Fruit fly (Drosophila melanogaster): ENCODE measurements around the gene CG3702.

Gene CG3702

dm6 chr2L:4241513-4241912, 14.6 kb upstream of the CG3702 start:
- no peak for TF ChIP-seq rgr (GFP tag; optimal IDR thresholded peaks at IDR 0.05)
- no peak for TF ChIP-seq woc (GFP tag; optimal IDR thresholded peaks at IDR 0.05)
- TF ChIP-seq HLH106 (tag; optimal IDR thresholded peaks at IDR 0.05), result no peak
- TF ChIP-seq dsf (GFP tag; optimal IDR thresholded peaks at IDR 0.05; ENCODE audit: borderline replicate concordance), result no peak
- TF ChIP-seq jim (GFP tag; optimal IDR thresholded peaks at IDR 0.05), result no peak

dm6 chr2L:4230562-4230961, 3.7 kb upstream of the CG3702 start:
- TF ChIP-seq Hr78 (GFP tag; optimal IDR thresholded peaks at IDR 0.05) (no peak), psq (GFP tag; optimal IDR thresholded peaks at IDR 0.05) (no peak), Myc (optimal IDR thresholded peaks at IDR 0.05) (no peak), pan (optimal IDR thresholded peaks at IDR 0.05) (no peak), rgr (GFP tag; optimal IDR thresholded peaks at IDR 0.05) (no peak), foxo (GFP tag; optimal IDR thresholded peaks at IDR 0.05) (no peak), Jra (GFP tag; optimal IDR thresholded peaks at IDR 0.05) (no peak), fru (GFP tag; optimal IDR thresholded peaks at IDR 0.05) (no peak), Hr83 (GFP tag; optimal IDR thresholded peaks at IDR 0.05; ENCODE audit: poor library complexity, severe bottlenecking) (no peak), dmrt93B (GFP tag; optimal IDR thresholded peaks at IDR 0.05) (no peak), OdsH (GFP tag; optimal IDR thresholded peaks at IDR 0.05) (no peak), CG32264 (GFP tag; optimal IDR thresholded peaks at IDR 0.05) (no peak), HLH106 (tag; optimal IDR thresholded peaks at IDR 0.05) (no peak), brk (GFP tag; optimal IDR thresholded peaks at IDR 0.05) (no peak), ey (GFP tag; optimal IDR thresholded peaks at IDR 0.05) (no peak), Vsx2 (GFP tag; optimal IDR thresholded peaks at IDR 0.05; ENCODE audit: partially characterized antibody) (no peak), br (GFP tag; optimal IDR thresholded peaks at IDR 0.05) (no peak), Hnf4 (GFP tag; optimal IDR thresholded peaks at IDR 0.05) (no peak), dsf (GFP tag; optimal IDR thresholded peaks at IDR 0.05; ENCODE audit: borderline replicate concordance) (no peak), CG9705 (GFP tag; optimal IDR thresholded peaks at IDR 0.05) (no peak)

dm6 chr2L:4227546-4227945, 649 bp upstream of the CG3702 start, which contains the start of gene RpL40:
TSS of gene RpL40 (plus strand) at chr2L:4227699.
- TF ChIP-seq sage (GFP tag; optimal IDR thresholded peaks at IDR 0.05), result no peak
- TF ChIP-seq psq (GFP tag; optimal IDR thresholded peaks at IDR 0.05), result peak; percentile 3
- TF ChIP-seq N (GFP tag; optimal IDR thresholded peaks at IDR 0.05), result peak; percentile 7

- TF ChIP-seq brk (GFP tag; optimal IDR thresholded peaks at IDR 0.05), result no peak
- no peak for TF ChIP-seq tai (GFP tag; optimal IDR thresholded peaks at IDR 0.05)
- no peak for TF ChIP-seq dsf (GFP tag; optimal IDR thresholded peaks at IDR 0.05; ENCODE audit: borderline replicate concordance)
- TF ChIP-seq sv (GFP tag; optimal IDR thresholded peaks at IDR 0.05), result peak; percentile 25
- TF ChIP-seq Rel (GFP tag; optimal IDR thresholded peaks at IDR 0.05), result no peak
- TF ChIP-seq Rel (tag; optimal IDR thresholded peaks at IDR 0.05), result no peak
- TF ChIP-seq ey (GFP tag; optimal IDR thresholded peaks at IDR 0.05), result peak; percentile 43
- no peak for TF ChIP-seq usp (GFP tag; optimal IDR thresholded peaks at IDR 0.05)
- TF ChIP-seq OdsH (GFP tag; optimal IDR thresholded peaks at IDR 0.05), result peak; percentile 34
- TF ChIP-seq fru (GFP tag; optimal IDR thresholded peaks at IDR 0.05), result peak; percentile 60
- TF ChIP-seq Hnf4 (GFP tag; optimal IDR thresholded peaks at IDR 0.05), result peak; percentile 84
- TF ChIP-seq rgr (GFP tag; optimal IDR thresholded peaks at IDR 0.05), result peak; percentile 46
- peak; percentile 31 for TF ChIP-seq HLH106 (tag; optimal IDR thresholded peaks at IDR 0.05)
- TF ChIP-seq Hr78 (GFP tag; optimal IDR thresholded peaks at IDR 0.05), result no peak
- peak; percentile 32 for TF ChIP-seq Hr83 (GFP tag; optimal IDR thresholded peaks at IDR 0.05; ENCODE audit: poor library complexity, severe bottlenecking)
- TF ChIP-seq pan (optimal IDR thresholded peaks at IDR 0.05), result no peak
- TF ChIP-seq Mio (GFP tag; optimal IDR thresholded peaks at IDR 0.05), result no peak
- TF ChIP-seq N (GFP tag; optimal IDR thresholded peaks at IDR 0.05), result no peak
- peak; percentile 29 for TF ChIP-seq Myc (optimal IDR thresholded peaks at IDR 0.05)
- no peak for TF ChIP-seq dmrt93B (GFP tag; optimal IDR thresholded peaks at IDR 0.05)
- peak; percentile 30 for TF ChIP-seq h (GFP tag; optimal IDR thresholded peaks at IDR 0.05)
- TF ChIP-seq dl (GFP tag; optimal IDR thresholded peaks at IDR 0.05; ENCODE audit: insufficient read depth in 1 of 2, partially characterized antibody in 2 of 2), result no peak
- TF ChIP-seq jim (GFP tag; optimal IDR thresholded peaks at IDR 0.05), result no peak
- no peak for TF ChIP-seq CrebA (GFP tag; optimal IDR thresholded peaks at IDR 0.05; ENCODE audit: borderline replicate concordance)
- TF ChIP-seq psq (GFP tag; optimal IDR thresholded peaks at IDR 0.05), result no peak
- TF ChIP-seq Vsx2 (GFP tag; optimal IDR thresholded peaks at IDR 0.05; ENCODE audit: partially characterized antibody), result no peak
- TF ChIP-seq lola (GFP tag; optimal IDR thresholded peaks at IDR 0.05), result no peak
- TF ChIP-seq Jra (GFP tag; optimal IDR thresholded peaks at IDR 0.05), result peak; percentile 49
- no peak for TF ChIP-seq GATAd (GFP tag; optimal IDR thresholded peaks at IDR 0.05)
- peak; percentile 24 for TF ChIP-seq sage (GFP tag; optimal IDR thresholded peaks at IDR 0.05)
- peak in 1 of 2 experiments; percentile 39 for TF ChIP-seq foxo (GFP tag; optimal IDR thresholded peaks at IDR 0.05)
- no peak for TF ChIP-seq Dif (GFP tag; optimal IDR thresholded peaks at IDR 0.05; ENCODE audit: partially characterized antibody)
- TF ChIP-seq Abd-B (GFP tag; optimal IDR thresholded peaks at IDR 0.05), result no peak
- peak; percentile 26 for TF ChIP-seq Sp1 (GFP tag; optimal IDR thresholded peaks at IDR 0.05)
- no peak for TF ChIP-seq CG32264 (GFP tag; optimal IDR thresholded peaks at IDR 0.05)
- no peak for TF ChIP-seq CG9705 (GFP tag; optimal IDR thresholded peaks at IDR 0.05)
- TF ChIP-seq Dfd (GFP tag; optimal IDR thresholded peaks at IDR 0.05), result no peak
- peak; percentile 47 for TF ChIP-seq woc (GFP tag; optimal IDR thresholded peaks at IDR 0.05)
- peak; percentile 32 for TF ChIP-seq br (GFP tag; optimal IDR thresholded peaks at IDR 0.05)
These were observed 2.6 kb downstream of the CG3702 start for dm6 chr2L:4224158-4224799.
